Worm (Caenorhabditis elegans): Measurements from ENCODE around the gene gst-26.

DNA sequence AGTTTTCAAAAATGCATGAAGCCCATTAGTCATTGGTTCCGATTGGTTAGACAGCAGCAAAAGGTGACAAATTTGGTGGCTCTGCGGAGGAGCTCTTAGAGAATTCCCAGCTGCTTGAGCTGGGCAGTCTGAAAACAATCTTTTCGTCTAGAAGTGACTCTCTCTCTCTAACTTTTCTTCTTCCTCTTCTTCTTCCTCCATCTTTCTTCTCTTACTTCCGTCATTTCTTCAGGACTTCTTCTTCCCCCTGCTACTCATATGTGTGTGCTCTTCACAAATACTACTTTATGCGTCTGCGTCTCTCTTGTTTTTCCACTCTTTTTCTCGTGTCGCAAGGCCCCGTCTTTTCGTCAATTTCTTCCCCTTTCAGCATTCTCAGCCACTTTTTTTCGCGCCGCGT, 25.6 kb upstream of the gst-26 start:
- TF ChIP-seq dao-5 (tag; optimal IDR thresholded peaks at IDR 0.05) (no peak), him-1 (tag; optimal IDR thresholded peaks at IDR 0.05) (no peak), W03F9.2 (tag; optimal IDR thresholded peaks at IDR 0.05) (no peak)
